Fruit fly (Drosophila melanogaster) whole organism, embryonic: Measurements from ENCODE around the gene CG17593.
A peak's percentile ranks its signal among the peaks of the same experiment; 100 is the strongest.

ENCODE experiments used
- ATbp ChIP-seq: fragments of 200-800 bp; sonication (Bioruptor generic); optimal IDR thresholded peaks from 2 replicates; lab custom pipeline; 2017; ENCODE audit warnings: missing biosample characterization, mild to moderate bottlenecking, missing genetic modification characterization, missing genetic modification reagents
- Atf3 ChIP-seq: fragments of 200-800 bp; sonication (Bioruptor generic); optimal IDR thresholded peaks from 3 replicates; lab custom pipeline; 2016; ENCODE audit warnings: missing biosample characterization, missing genetic modification characterization
- Atf6 ChIP-seq: fragments of 200-800 bp; sonication (Bioruptor generic); IDR thresholded peaks from 2 replicates; pipeline ENCODE4 v1.3.6; 2022; ENCODE audit warnings: missing biosample characterization, missing genetic modification characterization
- Awh ChIP-seq: fragments of 200-800 bp; sonication (Bioruptor generic); IDR thresholded peaks from 2 replicates; pipeline ENCODE4, ENCODE4 v1.3.6; 2022; ENCODE audit warnings: missing biosample characterization, missing genetic modification characterization
- CG10209 ChIP-seq: fragments of 200-800 bp; sonication (Bioruptor generic); optimal IDR thresholded peaks from 3 replicates; lab custom pipeline; 2017; ENCODE audit warnings: missing biosample characterization, mild to moderate bottlenecking, missing genetic modification characterization, missing genetic modification reagents
- CG10959 ChIP-seq: fragments of 200-800 bp; sonication (Bioruptor generic); IDR thresholded peaks from 2 replicates; pipeline ENCODE4 v1.3.6; 2022; ENCODE audit warnings: missing biosample characterization, missing genetic modification characterization
- CG11085 ChIP-seq: fragments of 200-800 bp; sonication (Bioruptor generic); IDR thresholded peaks from 2 replicates; pipeline ENCODE4 v1.3.6; 2022; ENCODE audit warnings: missing biosample characterization, missing genetic modification characterization
- CG12219 ChIP-seq: fragments of 200-800 bp; sonication (Bioruptor generic); optimal IDR thresholded peaks from 3 replicates; lab custom pipeline; 2018; ENCODE audit warnings: missing biosample characterization, mild to moderate bottlenecking, missing genetic modification characterization
- CG12659 ChIP-seq: fragments of 200-800 bp; sonication (Bioruptor generic); optimal IDR thresholded peaks from 3 replicates; lab custom pipeline; 2017; ENCODE audit warnings: mild to moderate bottlenecking, missing biosample characterization, missing genetic modification reagents, missing genetic modification characterization
- CG12769 ChIP-seq: fragments of 200-800 bp; sonication (Bioruptor generic); optimal IDR thresholded peaks from 2 replicates; lab custom pipeline; 2019; ENCODE audit warnings: missing biosample characterization, mild to moderate bottlenecking, missing genetic modification characterization, moderate library complexity
- CG17359 ChIP-seq: fragments of 200-800 bp; sonication (Bioruptor generic); optimal IDR thresholded peaks from 3 replicates; lab custom pipeline; 2018; ENCODE audit warnings: missing biosample characterization, mild to moderate bottlenecking, missing genetic modification characterization, moderate library complexity
- CG17612 ChIP-seq: fragments of 200-800 bp; sonication (Bioruptor generic); IDR thresholded peaks from 2 replicates; pipeline ENCODE4 v1.3.6; 2022; ENCODE audit warnings: missing biosample characterization, missing genetic modification characterization
- CG2129 ChIP-seq: fragments of 200-800 bp; sonication (Bioruptor generic); IDR thresholded peaks from 2 replicates; pipeline ENCODE4 v1.3.6; 2022; ENCODE audit warnings: missing biosample characterization, missing genetic modification characterization; ENCODE audit not compliant: partially characterized antibody
- CG2712 ChIP-seq: fragments of 200-800 bp; optimal IDR thresholded peaks from 3 replicates; lab custom pipeline; 2019; ENCODE audit warnings: missing biosample characterization, mild to moderate bottlenecking, missing genetic modification characterization, moderate library complexity
- CG3995 ChIP-seq: fragments of 200-800 bp; sonication (Bioruptor generic); optimal IDR thresholded peaks from 3 replicates; lab custom pipeline; 2016; ENCODE audit warnings: missing biosample characterization, missing genetic modification characterization
- CG4404 ChIP-seq: fragments of 200-800 bp; sonication (Bioruptor generic); IDR thresholded peaks from 2 replicates; pipeline ENCODE4 v1.3.6; 2022; ENCODE audit warnings: missing biosample characterization, missing genetic modification characterization
- CG8924 ChIP-seq: fragments of 200-800 bp; optimal IDR thresholded peaks from 3 replicates; lab custom pipeline; 2019; ENCODE audit warnings: missing biosample characterization, mild to moderate bottlenecking, missing genetic modification characterization, moderate library complexity
- Chrac-16 ChIP-seq: fragments of 200-800 bp; sonication (Bioruptor generic); optimal IDR thresholded peaks from 3 replicates; lab custom pipeline; 2016; ENCODE audit warnings: missing biosample characterization, missing genetic modification characterization
- Dbx ChIP-seq: fragments of 200-800 bp; sonication (Bioruptor generic); IDR thresholded peaks from 3 replicates; pipeline ENCODE4 v1.3.6; 2022; ENCODE audit warnings: missing biosample characterization, missing genetic modification characterization
- Doc3 ChIP-seq: fragments of 200-800 bp; sonication (Bioruptor generic); IDR thresholded peaks from 3 replicates; pipeline ENCODE4 v1.3.6; 2022; ENCODE audit warnings: missing biosample characterization, missing genetic modification characterization; ENCODE audit not compliant: partially characterized antibody
- GATAe ChIP-seq: fragments of 200-800 bp; sonication (Bioruptor generic); conservative IDR thresholded peaks from 2 replicates; pipeline ENCODE4 v1.3.6; 2022; ENCODE audit warnings: missing biosample characterization, missing genetic modification characterization
- H2.0 ChIP-seq: fragments of 200-800 bp; sonication (Bioruptor generic); IDR thresholded peaks from 2 replicates; pipeline ENCODE4 v1.3.6; 2022; ENCODE audit warnings: missing biosample characterization, missing genetic modification characterization
- Hr39 ChIP-seq: fragments of >200 bp; optimal IDR thresholded peaks from 2 replicates; lab custom pipeline; 2017
- NC2β ChIP-seq: fragments of 200-800 bp; sonication (Bioruptor generic); optimal IDR thresholded peaks from 2 replicates; lab custom pipeline; 2016; ENCODE audit warnings: missing biosample characterization, missing genetic modification characterization
- NfI ChIP-seq: fragments of 200-800 bp; sonication (Bioruptor generic); optimal IDR thresholded peaks from 3 replicates; lab custom pipeline; 2018; ENCODE audit warnings: missing biosample characterization, mild to moderate bottlenecking, missing genetic modification characterization, moderate library complexity
- PHDP ChIP-seq: fragments of 200-800 bp; sonication (Bioruptor generic); optimal IDR thresholded peaks from 3 replicates; lab custom pipeline; 2018; ENCODE audit warnings: missing biosample characterization, mild to moderate bottlenecking, missing genetic modification characterization, moderate library complexity
- ap ChIP-seq: fragments of 200-800 bp; sonication (Bioruptor generic); IDR thresholded peaks from 2 replicates; pipeline ENCODE4 v1.3.6; 2022; ENCODE audit warnings: missing biosample characterization, missing genetic modification characterization
- ara ChIP-seq: fragments of 200-800 bp; sonication (Bioruptor generic); IDR thresholded peaks from 2 replicates; pipeline ENCODE4 v1.3.6; 2022; ENCODE audit warnings: missing biosample characterization, missing genetic modification characterization
- az2 ChIP-seq: fragments of 200-800 bp; sonication (Bioruptor generic); optimal IDR thresholded peaks from 3 replicates; lab custom pipeline; 2016; ENCODE audit warnings: missing biosample characterization, missing genetic modification characterization
- chif ChIP-seq, 2 experiments: fragments of 200-800 bp; sonication (Bioruptor generic); optimal IDR thresholded peaks; 3 replicates each; lab custom pipeline; 2016; ENCODE audit warnings: missing biosample characterization in 2 of 2, missing genetic modification characterization in 2 of 2
- gem ChIP-seq: fragments of 200-800 bp; sonication (Bioruptor generic); optimal IDR thresholded peaks from 2 replicates; lab custom pipeline; 2019; ENCODE audit warnings: missing biosample characterization, mild to moderate bottlenecking, missing genetic modification characterization, moderate library complexity
- kni ChIP-seq: fragments of 200-800 bp; sonication (Bioruptor generic); optimal IDR thresholded peaks from 3 replicates; lab custom pipeline; 2017; ENCODE audit warnings: mild to moderate bottlenecking, missing biosample characterization, missing genetic modification reagents, missing genetic modification characterization
- lbe ChIP-seq: fragments of 200-800 bp; sonication (Bioruptor generic); optimal IDR thresholded peaks from 2 replicates; lab custom pipeline; 2016; ENCODE audit warnings: missing biosample characterization, mild to moderate bottlenecking, missing genetic modification characterization
- nom ChIP-seq: fragments of 200-800 bp; sonication (Bioruptor generic); optimal IDR thresholded peaks from 2 replicates; lab custom pipeline; 2017; ENCODE audit warnings: missing biosample characterization, missing genetic modification characterization, mild to moderate bottlenecking, moderate library complexity, missing genetic modification reagents
- prd ChIP-seq, 3 experiments: fragments of >200 bp in 2 of 3; fragments of 200-800 bp in 1 of 3; sonication (Bioruptor generic) in 1 of 3; optimal IDR thresholded peaks in 2 of 3; IDR thresholded peaks in 1 of 3; 2 replicates in 2 of 3; 3 replicates in 1 of 3; pipeline versions ENCODE4 v1.3.6 to Lab custom; 2017 to 2022; ENCODE audit warnings: missing biosample characterization in 1 of 3, missing genetic modification characterization in 1 of 3
- pum ChIP-seq: fragments of 200-800 bp; sonication (Bioruptor generic); optimal IDR thresholded peaks from 2 replicates; lab custom pipeline; 2016; ENCODE audit warnings: missing biosample characterization, missing genetic modification characterization
- salm ChIP-seq: fragments of 200-800 bp; sonication (Bioruptor generic); optimal IDR thresholded peaks from 2 replicates; lab custom pipeline; 2018; ENCODE audit warnings: missing biosample characterization, mild to moderate bottlenecking, missing genetic modification characterization
- tna ChIP-seq: fragments of 200-800 bp; sonication (Bioruptor generic); IDR thresholded peaks from 2 replicates; pipeline ENCODE4 v1.3.6; 2022; ENCODE audit warnings: missing biosample characterization, missing genetic modification characterization; ENCODE audit not compliant: partially characterized antibody
- wek ChIP-seq: fragments of 200-800 bp; sonication (Bioruptor generic); optimal IDR thresholded peaks from 3 replicates; lab custom pipeline; 2018; ENCODE audit warnings: missing biosample characterization, mild to moderate bottlenecking, missing genetic modification characterization, moderate library complexity
- z ChIP-seq: fragments of 200-800 bp; sonication (Bioruptor generic); IDR thresholded peaks from 3 replicates; pipeline ENCODE4 v1.3.6; 2022; ENCODE audit warnings: missing biosample characterization, missing genetic modification characterization
- zen ChIP-seq: fragments of 200-800 bp; sonication (Bioruptor generic); optimal IDR thresholded peaks from 3 replicates; lab custom pipeline; 2018; ENCODE audit warnings: missing biosample characterization, mild to moderate bottlenecking, missing genetic modification characterization, moderate library complexity

The CG17593 gene

DNA sequence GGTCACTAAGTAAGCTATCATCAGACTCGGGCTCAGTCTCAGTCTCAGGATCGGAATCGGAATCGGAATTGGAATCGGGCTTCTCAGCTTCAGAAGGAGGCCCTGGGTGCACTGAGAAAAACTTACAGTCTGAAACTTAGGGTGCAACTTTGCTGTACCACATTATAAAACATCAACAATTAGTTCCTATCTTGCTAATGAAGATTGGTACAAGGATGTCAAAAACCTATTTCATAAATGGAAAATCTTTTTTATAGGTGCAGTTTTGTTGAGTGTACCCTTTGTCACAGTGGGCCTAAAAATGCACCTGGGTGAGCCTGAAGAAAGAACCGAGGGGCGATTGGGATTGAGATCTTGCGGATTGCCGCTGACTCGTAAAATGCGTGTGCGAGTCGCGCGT, 38.1 kb downstream of the CG17593 start (continued):
- TF ChIP-seq Doc3 (GFP tag; lab: Robert Waterston, UW) (no peak), PHDP (tag; lab: Kevin White, UChicago) (no peak), gem (tag; lab: Kevin White, UChicago) (peak; percentile 24), zen (tag; lab: Kevin White, UChicago) (peak; percentile 70), CG10209 (GFP tag; lab: Kevin White, UChicago) (no peak), tna (no peak), Dbx (GFP tag; lab: Robert Waterston, UW) (no peak), Hr39 (no peak), pum (GFP tag; lab: Kevin White, UChicago) (no peak), salm (tag; lab: Kevin White, UChicago) (no peak), NC2β (GFP tag; lab: Kevin White, UChicago) (no peak), Atf3 (GFP tag; lab: Kevin White, UChicago) (no peak), H2.0 (no peak), nom (GFP tag; lab: Kevin White, UChicago) (peak; percentile 44), GATAe (GFP tag; lab: Robert Waterston, UW) (no peak), z (GFP tag; lab: Robert Waterston, UW) (no peak), Atf6 (GFP tag; lab: Robert Waterston, UW) (no peak), CG4404 (GFP tag; lab: Robert Waterston, UW) (peak; percentile 59), CG17359 (tag; lab: Kevin White, UChicago) (no peak), NfI (GFP tag; lab: Kevin White, UChicago) (no peak), CG2712 (tag; lab: Kevin White, UChicago) (peak; percentile 19), CG11085 (GFP tag; lab: Robert Waterston, UW) (no peak), Awh (GFP tag; lab: Robert Waterston, UW) (no peak), prd (optimal IDR thresholded peaks at IDR 0.05; lab: Kevin White, UChicago) (no peak), prd (GFP tag; IDR thresholded peaks at IDR 0.05; lab: Robert Waterston, UW) (peak; percentile 72; the same call in 2 of the 3 replicates), ara (GFP tag; lab: Robert Waterston, UW) (no peak), CG12769 (tag; lab: Kevin White, UChicago) (no peak), Chrac-16 (GFP tag; lab: Kevin White, UChicago) (peak; percentile 25), chif (GFP tag; optimal IDR thresholded peaks at IDR 0.05; lab: Kevin White, UChicago) (peak in 1 of 2 experiments; percentile 25), CG8924 (no peak), ATbp (GFP tag; lab: Kevin White, UChicago) (no peak), CG12659 (no peak), CG2129 (GFP tag; lab: Robert Waterston, UW) (no peak), CG17612 (GFP tag; lab: Robert Waterston, UW) (no peak), CG12219 (GFP tag; lab: Kevin White, UChicago) (no peak), CG10959 (GFP tag; lab: Robert Waterston, UW) (0 out of 2 replicates have a peak, but pooled peaks have one; percentile 15), az2 (GFP tag; lab: Kevin White, UChicago) (no peak), ap (GFP tag; lab: Robert Waterston, UW) (no peak), CG3995 (GFP tag; lab: Kevin White, UChicago) (no peak), wek (no peak)

DNA sequence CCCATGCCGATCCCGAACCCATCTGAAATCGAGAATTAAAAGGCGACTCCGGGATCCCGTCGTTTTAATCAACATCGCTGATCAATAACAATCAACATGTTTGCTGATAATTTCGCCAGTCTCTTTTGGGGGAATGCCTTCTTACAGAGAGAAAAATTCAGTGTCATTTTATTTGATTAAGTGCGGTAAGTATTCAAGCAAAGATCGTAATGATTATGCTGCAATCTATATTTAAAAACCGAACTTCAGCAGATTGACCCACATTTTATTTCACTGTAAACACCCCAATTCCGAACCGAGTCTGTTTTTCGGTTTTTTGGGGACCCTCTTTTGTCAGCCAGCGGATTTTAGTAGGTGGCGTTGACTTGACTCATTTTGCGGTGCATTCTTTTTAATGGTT, 39.2 kb downstream of the CG17593 start:
- TF ChIP-seq kni (GFP tag; lab: Kevin White, UChicago) (no peak), lbe (GFP tag; lab: Kevin White, UChicago) (peak; percentile 10)
